Worm (Caenorhabditis elegans): ENCODE data around the gene F35A5.5.

DNA sequence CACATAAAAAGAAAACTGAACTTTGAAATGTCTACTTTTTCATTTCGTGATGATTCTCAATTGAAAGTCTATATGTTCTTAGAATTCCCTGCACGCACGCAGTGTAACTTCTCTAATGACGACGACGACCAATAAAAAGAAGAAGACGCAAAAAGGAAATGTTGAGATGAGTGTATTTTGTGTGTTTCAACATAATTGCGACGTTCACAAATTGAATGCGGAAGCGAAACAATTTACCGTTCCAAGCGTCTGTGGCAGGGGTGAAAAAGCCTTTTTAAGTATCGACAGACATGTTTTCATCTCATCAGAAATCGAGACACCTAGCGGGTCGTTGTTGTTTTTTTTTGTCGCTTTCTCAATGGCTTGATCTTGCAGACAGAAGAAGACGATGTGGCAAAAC lies 43.1 kb upstream of the F35A5.5 start:
- TF ChIP-seq him-1 (tag; optimal IDR thresholded peaks at IDR 0.05) (no peak), dao-5 (tag; optimal IDR thresholded peaks at IDR 0.05) (no peak)

All from whole organism, L4/young adult.